Fruit fly (Drosophila melanogaster): ENCODE results near the gene CG14543.

The CG14543 gene

DNA sequence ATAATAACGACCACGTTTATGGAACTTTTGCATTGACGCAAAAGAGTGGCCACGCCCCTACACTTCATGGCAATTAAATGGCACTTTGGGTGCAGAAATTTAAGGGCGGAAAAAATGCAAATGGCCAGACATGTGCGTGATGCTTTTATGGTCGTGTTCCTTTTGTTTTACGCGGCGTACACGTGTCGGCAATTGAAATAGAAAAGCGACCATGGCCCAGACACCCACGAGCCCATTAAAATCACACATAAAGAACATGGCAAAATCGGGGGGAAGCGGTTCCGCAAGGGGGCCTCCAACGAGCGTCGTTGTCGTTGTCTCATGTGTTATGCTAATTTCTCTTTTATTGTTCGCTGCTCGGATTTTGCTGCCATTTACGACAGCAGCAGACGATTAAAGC lies 49.0 kb downstream of the CG14543 start:
- no peak for TF ChIP-seq CG10348 (GFP tag; IDR thresholded peaks at IDR 0.05)
- TF ChIP-seq Pif1A (GFP tag; optimal IDR thresholded peaks at IDR 0.05): no peak
- TF ChIP-seq CG17806 (tag; optimal IDR thresholded peaks at IDR 0.05): no peak
- TF ChIP-seq gl (tag; optimal IDR thresholded peaks at IDR 0.05): no peak
- no peak for TF ChIP-seq CG14655 (GFP tag; optimal IDR thresholded peaks at IDR 0.05)
- no peak for TF ChIP-seq CG8159 (tag; optimal IDR thresholded peaks at IDR 0.05)

DNA sequence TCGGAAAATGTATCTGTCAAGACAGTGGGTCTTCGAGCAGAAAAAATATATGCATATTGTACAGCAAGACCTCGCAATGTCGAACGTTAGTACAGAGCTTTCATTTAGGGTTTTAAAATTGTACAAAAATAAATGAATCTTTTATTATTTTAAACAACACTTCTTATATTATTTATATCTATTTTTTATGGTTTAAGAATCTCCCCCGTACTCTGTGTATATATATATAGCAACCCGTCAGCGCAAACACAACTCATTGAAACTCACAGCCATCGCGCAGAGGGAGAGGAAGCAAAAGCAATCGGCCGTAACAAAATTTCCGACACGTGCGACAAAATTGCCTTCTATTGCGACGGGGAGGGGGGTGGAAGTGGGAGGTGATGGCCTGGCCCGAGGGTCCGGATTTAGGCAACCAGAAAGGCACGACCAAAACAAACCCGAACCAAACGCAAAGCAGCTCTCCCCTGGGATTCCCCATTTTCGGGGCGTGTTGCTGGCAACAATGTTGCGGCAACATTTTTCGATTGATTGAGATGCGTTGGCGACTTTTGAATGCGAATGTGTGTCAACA lies 49.6 kb downstream of the CG14543 start:
- TF ChIP-seq CG10348 (GFP tag; IDR thresholded peaks at IDR 0.05) (peak; percentile 38; the same call in 1 of the 2 replicates), Pif1B (GFP tag; optimal IDR thresholded peaks at IDR 0.05) (peak; percentile 16), CG32121 (GFP tag; IDR thresholded peaks at IDR 0.05) (peak; percentile 41; the same call in 1 of the 2 replicates), CG4496 (GFP tag; IDR thresholded peaks at IDR 0.05) (peak; percentile 79), CG15710 (tag; optimal IDR thresholded peaks at IDR 0.05) (no peak), Snoo (tag; optimal IDR thresholded peaks at IDR 0.05) (no peak), D1 (tag; optimal IDR thresholded peaks at IDR 0.05) (no peak), CG17806 (tag; optimal IDR thresholded peaks at IDR 0.05) (peak; percentile 17), CG12605 (GFP tag; IDR thresholded peaks at IDR 0.05) (peak; percentile 30; the same call in 1 of the 2 replicates), CG9948 (tag; optimal IDR thresholded peaks at IDR 0.05) (no peak), gl (tag; optimal IDR thresholded peaks at IDR 0.05) (no peak), fd96Ca (GFP tag; IDR thresholded peaks at IDR 0.05) (peak; percentile 61; the same call in 1 of the 3 replicates), Pif1A (GFP tag; optimal IDR thresholded peaks at IDR 0.05) (no peak), CG14655 (GFP tag; optimal IDR thresholded peaks at IDR 0.05) (peak; percentile 44), rn (GFP tag; IDR thresholded peaks at IDR 0.05) (peak; percentile 31; the same call in 1 of the 2 replicates), CG13204 (GFP tag; optimal IDR thresholded peaks at IDR 0.05) (no peak), Ets98B (GFP tag; IDR thresholded peaks at IDR 0.05) (peak; percentile 77), CG8159 (tag; optimal IDR thresholded peaks at IDR 0.05) (peak; percentile 52), CG8301 (tag; optimal IDR thresholded peaks at IDR 0.05) (peak; percentile 40), CG34367 (tag; optimal IDR thresholded peaks at IDR 0.05) (no peak), EcR (GFP tag; optimal IDR thresholded peaks at IDR 0.05) (no peak)

DNA sequence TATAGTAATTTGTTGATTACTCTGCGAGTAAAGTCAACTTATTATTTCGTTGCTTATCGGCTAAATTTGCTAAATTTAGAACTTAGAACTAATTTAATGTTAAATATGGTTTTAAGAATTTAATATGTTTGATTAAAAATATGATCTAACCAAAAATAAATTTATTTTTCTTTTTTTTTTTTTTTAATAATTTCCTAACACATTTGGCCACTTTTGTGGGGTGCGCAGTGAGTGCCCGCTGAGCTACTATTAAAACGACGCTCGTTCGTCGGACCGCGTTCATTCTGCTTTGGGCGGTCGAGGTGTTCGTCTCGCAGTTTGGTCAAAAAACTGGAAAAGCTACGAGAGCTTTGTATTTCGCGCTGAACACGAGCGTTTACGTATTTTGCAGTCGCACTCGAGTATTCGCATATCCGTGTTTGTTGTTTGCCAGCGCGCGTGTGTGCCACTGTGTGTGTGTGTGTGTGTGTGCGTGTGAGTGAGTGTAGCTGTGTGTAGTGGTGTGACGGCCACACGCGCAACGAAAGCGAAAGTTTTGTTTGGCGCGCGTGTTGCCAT lies 50.2 kb downstream of the CG14543 start, which contains the start of gene Cipc:
Cipc (plus strand) TSS at position 274 of the 558 bp plus-strand sequence.
- TF ChIP-seq Snoo (tag; optimal IDR thresholded peaks at IDR 0.05): peak; percentile 64
- peak; percentile 44 for TF ChIP-seq CG17806 (tag; optimal IDR thresholded peaks at IDR 0.05)
- TF ChIP-seq gl (tag; optimal IDR thresholded peaks at IDR 0.05): no peak
- TF ChIP-seq CG34367 (tag; optimal IDR thresholded peaks at IDR 0.05): no peak
- peak; percentile 56 for TF ChIP-seq CG13204 (GFP tag; optimal IDR thresholded peaks at IDR 0.05)
- TF ChIP-seq CG8159 (tag; optimal IDR thresholded peaks at IDR 0.05): peak; percentile 61
- TF ChIP-seq Pif1A (GFP tag; optimal IDR thresholded peaks at IDR 0.05): peak; percentile 77
- peak; percentile 80 for TF ChIP-seq fd96Ca (GFP tag; IDR thresholded peaks at IDR 0.05)
- TF ChIP-seq EcR (GFP tag; optimal IDR thresholded peaks at IDR 0.05): peak; percentile 26
- no peak for TF ChIP-seq D1 (tag; optimal IDR thresholded peaks at IDR 0.05)
- TF ChIP-seq CG4496 (GFP tag; IDR thresholded peaks at IDR 0.05): peak; percentile 65; the same call in 1 of the 3 replicates
- peak; percentile 40 for TF ChIP-seq CG8301 (tag; optimal IDR thresholded peaks at IDR 0.05)
- peak; percentile 63 for TF ChIP-seq CG14655 (GFP tag; optimal IDR thresholded peaks at IDR 0.05)
- TF ChIP-seq CG15710 (tag; optimal IDR thresholded peaks at IDR 0.05): peak; percentile 46
- TF ChIP-seq Pif1B (GFP tag; optimal IDR thresholded peaks at IDR 0.05): peak; percentile 76
- TF ChIP-seq CG32121 (GFP tag; IDR thresholded peaks at IDR 0.05): peak; percentile 72
- TF ChIP-seq rn (GFP tag; IDR thresholded peaks at IDR 0.05): no peak
- no peak for TF ChIP-seq CG12605 (GFP tag; IDR thresholded peaks at IDR 0.05)
- peak; percentile 81 for TF ChIP-seq Ets98B (GFP tag; IDR thresholded peaks at IDR 0.05)
- no peak for TF ChIP-seq CG10348 (GFP tag; IDR thresholded peaks at IDR 0.05)
- TF ChIP-seq CG9948 (tag; optimal IDR thresholded peaks at IDR 0.05): peak; percentile 24

Measured in whole organism, pupa.